Worm (Caenorhabditis elegans): ENCODE results near the gene scl-5.
A peak's percentile ranks its signal among the peaks of the same experiment; 100 is the strongest.

Gene scl-5

ce11 chrIV:13086705-13087104, 22.9 kb downstream of the scl-5 start, which contains the start of gene spin-2:
spin-2 (plus strand) TSS chrIV:13087005.
- TF ChIP-seq W03F9.2 (tag; optimal IDR thresholded peaks at IDR 0.05) (no peak), dao-5 (tag; optimal IDR thresholded peaks at IDR 0.05) (no peak), him-1 (tag; optimal IDR thresholded peaks at IDR 0.05) (no peak)

- TF ChIP-seq W03F9.2 (tag; optimal IDR thresholded peaks at IDR 0.05) (no peak), dao-5 (tag; optimal IDR thresholded peaks at IDR 0.05) (no peak), him-1 (tag; optimal IDR thresholded peaks at IDR 0.05) (no peak)
Measured at ce11 chrIV:13089671-13090242, 25.9 kb downstream of the scl-5 start.

- TF ChIP-seq him-1 (tag; optimal IDR thresholded peaks at IDR 0.05) (no peak), W03F9.2 (tag; optimal IDR thresholded peaks at IDR 0.05) (no peak), dao-5 (tag; optimal IDR thresholded peaks at IDR 0.05) (no peak)
Measured at ce11 chrIV:13090967-13091366, 27.2 kb downstream of the scl-5 start, which contains the start of gene col-132. col-132 (minus strand) TSS chrIV:13091067.

ce11 chrIV:13093677-13094076, 29.9 kb downstream of the scl-5 start, which contains the start of the genes prcc-1 and C39E9.12:
prcc-1 (minus strand) TSS chrIV:13093795.
C39E9.12 (plus strand) TSS chrIV:13094007.
- TF ChIP-seq W03F9.2 (tag; optimal IDR thresholded peaks at IDR 0.05) (no peak), dao-5 (tag; optimal IDR thresholded peaks at IDR 0.05) (no peak), him-1 (tag; optimal IDR thresholded peaks at IDR 0.05) (no peak)

ce11 chrIV:13095462-13095861, 31.6 kb downstream of the scl-5 start, which contains the start of gene rfc-3:
rfc-3 (plus strand) TSS chrIV:13095762.
- TF ChIP-seq W03F9.2 (tag; optimal IDR thresholded peaks at IDR 0.05): no peak
- TF ChIP-seq him-1 (tag; optimal IDR thresholded peaks at IDR 0.05): no peak
- TF ChIP-seq dao-5 (tag; optimal IDR thresholded peaks at IDR 0.05): no peak

ce11 chrIV:13096778-13097177, 33.0 kb downstream of the scl-5 start:
- TF ChIP-seq W03F9.2 (tag; optimal IDR thresholded peaks at IDR 0.05) (no peak), him-1 (tag; optimal IDR thresholded peaks at IDR 0.05) (no peak), dao-5 (tag; optimal IDR thresholded peaks at IDR 0.05) (no peak)

- TF ChIP-seq W03F9.2 (tag; optimal IDR thresholded peaks at IDR 0.05) (peak; percentile 86), dao-5 (tag; optimal IDR thresholded peaks at IDR 0.05) (no peak)
Measured at ce11 chrIV:13098652-13099051, 34.8 kb downstream of the scl-5 start, which contains the start of the genes dli-1, tin-9.2 and exos-4.1. dli-1 (minus strand) TSS chrIV:13098792. tin-9.2 (plus strand) TSS chrIV:13098995. exos-4.1 (plus strand) TSS chrIV:13098999.

ce11 chrIV:13100415-13100814, 36.6 kb downstream of the scl-5 start, which contains the start of gene fask-1:
fask-1 (plus strand) TSS chrIV:13100715.
- TF ChIP-seq dao-5 (tag; optimal IDR thresholded peaks at IDR 0.05) (no peak), him-1 (tag; optimal IDR thresholded peaks at IDR 0.05) (no peak), W03F9.2 (tag; optimal IDR thresholded peaks at IDR 0.05) (no peak)

ce11 chrIV:13104900-13105299, 41.1 kb downstream of the scl-5 start, which contains the start of gene rde-11:
rde-11 (plus strand) TSS chrIV:13105200.
- no peak for TF ChIP-seq him-1 (tag; optimal IDR thresholded peaks at IDR 0.05)
- TF ChIP-seq dao-5 (tag; optimal IDR thresholded peaks at IDR 0.05): no peak
- TF ChIP-seq W03F9.2 (tag; optimal IDR thresholded peaks at IDR 0.05): no peak

- TF ChIP-seq him-1 (tag; optimal IDR thresholded peaks at IDR 0.05) (no peak), dao-5 (tag; optimal IDR thresholded peaks at IDR 0.05) (no peak), W03F9.2 (tag; optimal IDR thresholded peaks at IDR 0.05) (no peak)
Measured at ce11 chrIV:13107359-13107758, 43.5 kb downstream of the scl-5 start, which contains the start of gene B0564.2. B0564.2 (plus strand) TSS chrIV:13107659.

- TF ChIP-seq W03F9.2 (tag; optimal IDR thresholded peaks at IDR 0.05): no peak
Measured at ce11 chrIV:13108430-13108829, 44.6 kb downstream of the scl-5 start.

- TF ChIP-seq him-1 (tag; optimal IDR thresholded peaks at IDR 0.05) (no peak), dao-5 (tag; optimal IDR thresholded peaks at IDR 0.05) (no peak), W03F9.2 (tag; optimal IDR thresholded peaks at IDR 0.05) (no peak)
Measured at ce11 chrIV:13109751-13110150, 45.9 kb downstream of the scl-5 start, which contains the start of gene best-1. best-1 (minus strand) TSS chrIV:13109779.

ce11 chrIV:13110876-13111275, 47.1 kb downstream of the scl-5 start:
- TF ChIP-seq W03F9.2 (tag; optimal IDR thresholded peaks at IDR 0.05): no peak
- TF ChIP-seq dao-5 (tag; optimal IDR thresholded peaks at IDR 0.05): no peak
- TF ChIP-seq him-1 (tag; optimal IDR thresholded peaks at IDR 0.05): no peak

- TF ChIP-seq him-1 (tag; optimal IDR thresholded peaks at IDR 0.05) (no peak), W03F9.2 (tag; optimal IDR thresholded peaks at IDR 0.05) (no peak)
Measured at ce11 chrIV:13112982-13113381, 49.2 kb downstream of the scl-5 start, which contains the start of gene best-2. best-2 (minus strand) TSS chrIV:13113082.
